Fruit fly (Drosophila melanogaster): ENCODE data around the gene CG6569.

- no peak for TF ChIP-seq CG34367 (tag; optimal IDR thresholded peaks at IDR 0.05)
- TF ChIP-seq CG8301 (tag; optimal IDR thresholded peaks at IDR 0.05): peak; percentile 91
- TF ChIP-seq EcR (GFP tag; optimal IDR thresholded peaks at IDR 0.05): no peak
- TF ChIP-seq Pif1A (GFP tag; optimal IDR thresholded peaks at IDR 0.05): peak; percentile 73
- peak; percentile 16 for TF ChIP-seq CG9948 (tag; optimal IDR thresholded peaks at IDR 0.05)
- TF ChIP-seq Pif1B (GFP tag; optimal IDR thresholded peaks at IDR 0.05): peak; percentile 41
- no peak; the same call in none of the 3 replicates for TF ChIP-seq fd96Ca (GFP tag; IDR thresholded peaks at IDR 0.05)
- no peak for TF ChIP-seq Snoo (tag; optimal IDR thresholded peaks at IDR 0.05)
These were observed 5.4 kb downstream of the CG6569 start for dm6 chr3R:21862137-21862850.

Measured in whole organism, pupa.